Worm (Caenorhabditis elegans) whole organism, L3 larva: ENCODE measurements around the gene gei-8.

Experiments
- R02D3.7 ChIP-seq: fragments of 150-350 bp; optimal IDR thresholded peaks from 2 replicates; lab custom pipeline; 2014; ENCODE audit warnings: missing biosample characterization, missing genetic modification characterization
- ZK546.5 ChIP-seq: sonication (generic microtip); optimal IDR thresholded peaks from 2 replicates; lab custom pipeline; 2017; ENCODE audit warnings: missing biosample characterization, missing genetic modification characterization
- aly-2 ChIP-seq: fragments of 150-350 bp; optimal IDR thresholded peaks from 2 replicates; lab custom pipeline; 2014; ENCODE audit warnings: missing biosample characterization, missing genetic modification characterization
- ceh-28 ChIP-seq: fragments of 150-350 bp; optimal IDR thresholded peaks from 2 replicates; lab custom pipeline; 2014; ENCODE audit warnings: missing biosample characterization, missing genetic modification reagents, missing genetic modification characterization
- ceh-82 ChIP-seq: fragments of 150-350 bp; optimal IDR thresholded peaks from 2 replicates; lab custom pipeline; 2014; ENCODE audit warnings: missing biosample characterization, missing genetic modification characterization
- egl-27 ChIP-seq: sonication (generic microtip); optimal IDR thresholded peaks from 4 replicates; lab custom pipeline; 2017; ENCODE audit warnings: missing biosample characterization, missing genetic modification reagents, missing genetic modification characterization
- egl-5 ChIP-seq: fragments of 150-350 bp; optimal IDR thresholded peaks from 2 replicates; lab custom pipeline; 2017; ENCODE audit warnings: missing biosample characterization, missing genetic modification reagents, missing genetic modification characterization, inconsistent platforms
- elt-1 ChIP-seq: fragments of 150-350 bp; optimal IDR thresholded peaks from 2 replicates; lab custom pipeline; 2014; ENCODE audit warnings: missing biosample characterization, missing genetic modification characterization
- elt-2 ChIP-seq: sonication (generic microtip); optimal IDR thresholded peaks from 2 replicates; lab custom pipeline; 2016; ENCODE audit warnings: missing genetic modification reagents, mild to moderate bottlenecking, missing genetic modification characterization, missing compliant biosample characterization
- fkh-10 ChIP-seq: sonication (generic microtip); optimal IDR thresholded peaks from 2 replicates; lab custom pipeline; 2017; ENCODE audit warnings: missing biosample characterization, missing genetic modification reagents, missing genetic modification characterization
- fkh-2 ChIP-seq: fragments of 150-350 bp; optimal IDR thresholded peaks from 2 replicates; lab custom pipeline; 2014; ENCODE audit warnings: missing biosample characterization, missing genetic modification reagents, missing genetic modification characterization
- fos-1 ChIP-seq: fragments of 150-350 bp; optimal IDR thresholded peaks from 2 replicates; lab custom pipeline; 2014; ENCODE audit warnings: missing biosample characterization, missing genetic modification characterization
- jun-1 ChIP-seq: fragments of 150-350 bp; optimal IDR thresholded peaks from 2 replicates; lab custom pipeline; 2014; ENCODE audit warnings: missing biosample characterization, missing genetic modification reagents, missing genetic modification characterization
- lin-15B ChIP-seq: fragments of 150-350 bp; optimal IDR thresholded peaks from 2 replicates; lab custom pipeline; 2014; ENCODE audit warnings: missing biosample characterization, missing genetic modification characterization
- lin-39 ChIP-seq: fragments of 150-350 bp; optimal IDR thresholded peaks from 2 replicates; lab custom pipeline; 2018; ENCODE audit warnings: missing biosample characterization, missing genetic modification reagents, missing genetic modification characterization
- nfya-1 ChIP-seq: sonication (generic microtip); optimal IDR thresholded peaks from 2 replicates; lab custom pipeline; 2017; ENCODE audit warnings: missing genetic modification characterization, mild to moderate bottlenecking, missing compliant biosample characterization, antibody characterized with exemption, moderate library complexity; ENCODE audit not compliant: insufficient read depth
- nhr-23 ChIP-seq: fragments of 150-350 bp; optimal IDR thresholded peaks from 2 replicates; lab custom pipeline; 2014; ENCODE audit warnings: missing biosample characterization, missing genetic modification reagents, missing genetic modification characterization
- nhr-25 ChIP-seq: sonication (generic microtip); optimal IDR thresholded peaks from 2 replicates; lab custom pipeline; 2017; ENCODE audit warnings: missing biosample characterization, missing genetic modification characterization
- nhr-28 ChIP-seq: fragments of 150-350 bp; optimal IDR thresholded peaks from 2 replicates; lab custom pipeline; 2014; ENCODE audit warnings: missing biosample characterization, missing genetic modification characterization
- nhr-43 ChIP-seq: sonication (generic microtip); optimal IDR thresholded peaks from 2 replicates; lab custom pipeline; 2016; ENCODE audit warnings: mild to moderate bottlenecking, missing genetic modification characterization, missing compliant biosample characterization; ENCODE audit not compliant: poor library complexity, severe bottlenecking
- nhr-76 ChIP-seq: fragments of 150-350 bp; sonication (generic microtip); optimal IDR thresholded peaks from 5 replicates; lab custom pipeline; 2014; ENCODE audit warnings: missing biosample characterization, missing genetic modification characterization
- nhr-77 ChIP-seq: fragments of 150-350 bp; optimal IDR thresholded peaks from 2 replicates; lab custom pipeline; 2014; ENCODE audit warnings: missing biosample characterization, missing genetic modification characterization
- pha-4 ChIP-seq: fragments of 150-350 bp; optimal IDR thresholded peaks from 2 replicates; lab custom pipeline; 2014; ENCODE audit warnings: missing biosample characterization, missing genetic modification reagents, missing genetic modification characterization
- pqm-1 ChIP-seq: fragments of 150-350 bp; optimal IDR thresholded peaks from 2 replicates; lab custom pipeline; 2017; ENCODE audit warnings: missing biosample characterization, missing genetic modification characterization, inconsistent platforms
- skn-1 ChIP-seq: fragments of 150-350 bp; optimal IDR thresholded peaks from 2 replicates; lab custom pipeline; 2014; ENCODE audit warnings: missing biosample characterization, missing genetic modification characterization
- tbx-2 ChIP-seq: sonication (generic microtip); optimal IDR thresholded peaks from 2 replicates; lab custom pipeline; 2016; ENCODE audit warnings: mild to moderate bottlenecking, missing genetic modification characterization, missing compliant biosample characterization
- unc-39 ChIP-seq: sonication (generic microtip); optimal IDR thresholded peaks from 4 replicates; lab custom pipeline; 2017; ENCODE audit warnings: missing biosample characterization, missing genetic modification characterization
- unc-62 ChIP-seq: fragments of 150-350 bp; sonication (generic microtip); optimal IDR thresholded peaks from 4 replicates; lab custom pipeline; 2014; ENCODE audit warnings: missing biosample characterization, missing genetic modification reagents, missing genetic modification characterization
- zag-1 ChIP-seq: fragments of 150-350 bp; optimal IDR thresholded peaks from 2 replicates; lab custom pipeline; 2014; ENCODE audit warnings: missing biosample characterization, missing genetic modification characterization

gei-8 gene

ce11 chrIII:8154423-8154822 lies 33.4 kb upstream of the gei-8 start:
- TF ChIP-seq nhr-76 (tag; lab: Kevin White, UChicago) (no peak), pha-4 (tag; lab: Kevin White, UChicago) (peak; percentile 6), elt-2 (tag; lab: Kevin White, UChicago) (peak; percentile 55), fkh-2 (tag; lab: Kevin White, UChicago) (no peak), tbx-2 (tag; lab: Kevin White, UChicago) (no peak), ceh-28 (tag; lab: Kevin White, UChicago) (no peak)

DNA sequence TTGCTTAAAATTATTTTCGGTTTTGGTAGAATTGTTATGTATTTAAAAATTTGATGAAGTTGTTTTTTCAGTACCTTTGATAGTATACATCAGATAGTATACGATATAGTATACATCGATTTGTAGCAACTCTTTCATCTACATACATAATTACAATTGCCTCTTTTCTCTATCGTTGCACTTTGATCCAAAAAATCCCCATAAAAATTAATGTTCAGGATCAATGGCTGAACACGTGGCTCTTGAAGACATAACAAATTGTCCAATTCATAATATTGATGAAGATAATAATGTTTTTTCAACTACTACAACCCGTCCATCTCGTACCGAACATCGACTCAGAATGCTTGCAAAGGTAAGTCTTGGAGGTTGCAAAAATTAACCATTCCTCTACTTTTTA lies 27.7 kb upstream of the gei-8 start, which contains the start of gene D2007.2:
Gene D2007.2 (plus strand): TSS at position 213 of the 400 bp plus-strand sequence.
- TF ChIP-seq nhr-23 (tag; lab: Kevin White, UChicago) (no peak), nfya-1 (tag; lab: Kevin White, UChicago) (no peak), unc-62 (no peak), nhr-28 (tag; lab: Kevin White, UChicago) (no peak), elt-2 (tag; lab: Kevin White, UChicago) (no peak), pqm-1 (tag; lab: Kevin White, UChicago) (no peak), nhr-77 (tag; lab: Kevin White, UChicago) (no peak), aly-2 (tag; lab: Kevin White, UChicago) (no peak), egl-5 (no peak), egl-27 (tag; lab: Kevin White, UChicago) (no peak), fos-1 (tag; lab: Kevin White, UChicago) (no peak)

- TF ChIP-seq lin-39 (tag; lab: Kevin White, UChicago) (peak; percentile 49), zag-1 (no peak)
- TF ChIP-seq, all 47 proteins: peak for 1
Measured at ce11 chrIII:8145971-8146370, 24.9 kb upstream of the gei-8 start.

DNA sequence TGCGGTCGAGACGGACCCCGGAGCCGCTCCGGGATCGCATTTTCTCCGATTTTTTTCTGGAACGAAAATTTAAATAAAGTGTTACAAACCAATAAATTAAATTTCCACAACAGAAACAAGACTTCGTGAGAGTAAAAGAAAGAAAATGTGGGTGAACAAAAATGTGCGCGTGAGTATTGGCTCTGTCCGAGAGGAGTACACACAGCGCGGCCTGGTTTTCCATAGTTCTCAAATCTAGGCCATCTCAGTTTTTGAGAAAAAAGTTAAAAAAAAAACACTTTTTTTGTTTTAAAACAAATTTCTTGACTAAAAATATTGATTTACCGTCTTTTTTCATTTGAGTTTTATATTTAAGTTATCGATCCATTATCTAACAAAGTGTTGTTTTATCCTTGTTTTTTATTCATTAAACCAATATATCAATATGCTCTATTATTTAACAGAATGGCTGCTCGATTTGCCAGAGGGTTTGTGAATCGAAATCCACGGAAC lies 23.6 kb upstream of the gei-8 start, which contains the start of the genes C14B9.8 and mrpl-18:
Gene C14B9.8 (minus strand): TSS at position 56 of the 492 bp plus-strand sequence.
Gene mrpl-18 (plus strand): TSS at position 442 of the 492 bp plus-strand sequence.
- no peak for TF ChIP-seq nhr-28 (tag; lab: Kevin White, UChicago)
- peak; percentile 30 for TF ChIP-seq lin-39 (tag; lab: Kevin White, UChicago)
- TF ChIP-seq pha-4 (tag; lab: Kevin White, UChicago), result peak; percentile 68
- TF ChIP-seq unc-39, result no peak
- no peak for TF ChIP-seq ZK546.5 (tag; lab: Kevin White, UChicago)
- no peak for TF ChIP-seq elt-1 (tag; lab: Kevin White, UChicago)
- TF ChIP-seq R02D3.7, result no peak
- no peak for TF ChIP-seq zag-1
- TF ChIP-seq lin-15B (tag; lab: Kevin White, UChicago), result peak; percentile 84
- TF ChIP-seq egl-5, result no peak
- TF ChIP-seq ceh-82 (tag; lab: Kevin White, UChicago), result peak; percentile 6
- peak; percentile 70 for TF ChIP-seq nfya-1 (tag; lab: Kevin White, UChicago)
- peak; percentile 10 for TF ChIP-seq elt-2 (tag; lab: Kevin White, UChicago)
- TF ChIP-seq fkh-2 (tag; lab: Kevin White, UChicago), result no peak
- no peak for TF ChIP-seq fkh-10 (GFP tag; lab: Kevin White, UChicago)
- TF ChIP-seq nhr-43 (tag; lab: Kevin White, UChicago), result peak; percentile 73
- TF ChIP-seq skn-1 (tag; lab: Kevin White, UChicago), result peak; percentile 32
- peak; percentile 15 for TF ChIP-seq nhr-25
- TF ChIP-seq jun-1 (tag; lab: Kevin White, UChicago), result no peak

DNA sequence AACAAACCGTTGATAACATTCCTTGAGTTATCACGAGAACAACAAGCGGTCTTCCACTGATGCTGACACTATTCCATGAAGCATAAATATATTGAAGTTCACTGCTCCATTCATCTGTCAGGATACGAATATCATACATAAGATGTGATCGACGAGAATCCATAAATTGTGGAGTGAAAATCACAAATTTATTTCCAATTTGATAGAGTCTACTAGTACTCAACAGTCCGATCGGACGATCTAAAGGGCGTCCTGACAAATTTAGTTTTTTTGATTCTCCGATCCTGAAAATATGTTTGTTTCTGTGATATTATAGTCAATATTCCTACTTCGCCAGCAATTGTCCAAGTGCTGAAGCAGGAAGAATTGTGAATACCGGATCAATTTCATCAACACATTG lies 21.2 kb upstream of the gei-8 start:
- TF ChIP-seq R02D3.7, result no peak

- TF ChIP-seq lin-39 (tag; lab: Kevin White, UChicago) (no peak), ZK546.5 (tag; lab: Kevin White, UChicago) (no peak), fos-1 (tag; lab: Kevin White, UChicago) (no peak), pha-4 (tag; lab: Kevin White, UChicago) (peak; percentile 49), nfya-1 (tag; lab: Kevin White, UChicago) (no peak), skn-1 (tag; lab: Kevin White, UChicago) (no peak), unc-39 (no peak), fkh-2 (tag; lab: Kevin White, UChicago) (no peak), tbx-2 (tag; lab: Kevin White, UChicago) (no peak)
Measured at ce11 chrIII:8137777-8138176, 16.7 kb upstream of the gei-8 start, which contains the start of gene hsp-12.2. Gene hsp-12.2, plus strand, starts transcription at chrIII:8138077.
